Fruit fly (Drosophila melanogaster) Kc167 (cell line): ENCODE results near the gene CG8507.

Experiments used
- Myc ChIP-seq: fragments of >200 bp; optimal IDR thresholded peaks from 2 replicates; lab custom pipeline; 2017; ENCODE audit warnings: missing external identifiers
- Sin3A ChIP-seq: fragments of >200 bp; optimal IDR thresholded peaks from 2 replicates; lab custom pipeline; 2018; ENCODE audit warnings: missing external identifiers
- h ChIP-seq: fragments of >200 bp; optimal IDR thresholded peaks from 3 replicates; lab custom pipeline; 2018; ENCODE audit warnings: missing external identifiers
- insv ChIP-seq: fragments of >200 bp; optimal IDR thresholded peaks from 3 replicates; lab custom pipeline; 2018; ENCODE audit warnings: missing external identifiers
- psq ChIP-seq: fragments of >200 bp; optimal IDR thresholded peaks from 2 replicates; lab custom pipeline; 2017; ENCODE audit warnings: missing external identifiers
- ttk ChIP-seq: sonication (Bioruptor generic); optimal IDR thresholded peaks from 2 replicates; lab custom pipeline; 2017; ENCODE audit warnings: missing external identifiers

Gene CG8507

DNA sequence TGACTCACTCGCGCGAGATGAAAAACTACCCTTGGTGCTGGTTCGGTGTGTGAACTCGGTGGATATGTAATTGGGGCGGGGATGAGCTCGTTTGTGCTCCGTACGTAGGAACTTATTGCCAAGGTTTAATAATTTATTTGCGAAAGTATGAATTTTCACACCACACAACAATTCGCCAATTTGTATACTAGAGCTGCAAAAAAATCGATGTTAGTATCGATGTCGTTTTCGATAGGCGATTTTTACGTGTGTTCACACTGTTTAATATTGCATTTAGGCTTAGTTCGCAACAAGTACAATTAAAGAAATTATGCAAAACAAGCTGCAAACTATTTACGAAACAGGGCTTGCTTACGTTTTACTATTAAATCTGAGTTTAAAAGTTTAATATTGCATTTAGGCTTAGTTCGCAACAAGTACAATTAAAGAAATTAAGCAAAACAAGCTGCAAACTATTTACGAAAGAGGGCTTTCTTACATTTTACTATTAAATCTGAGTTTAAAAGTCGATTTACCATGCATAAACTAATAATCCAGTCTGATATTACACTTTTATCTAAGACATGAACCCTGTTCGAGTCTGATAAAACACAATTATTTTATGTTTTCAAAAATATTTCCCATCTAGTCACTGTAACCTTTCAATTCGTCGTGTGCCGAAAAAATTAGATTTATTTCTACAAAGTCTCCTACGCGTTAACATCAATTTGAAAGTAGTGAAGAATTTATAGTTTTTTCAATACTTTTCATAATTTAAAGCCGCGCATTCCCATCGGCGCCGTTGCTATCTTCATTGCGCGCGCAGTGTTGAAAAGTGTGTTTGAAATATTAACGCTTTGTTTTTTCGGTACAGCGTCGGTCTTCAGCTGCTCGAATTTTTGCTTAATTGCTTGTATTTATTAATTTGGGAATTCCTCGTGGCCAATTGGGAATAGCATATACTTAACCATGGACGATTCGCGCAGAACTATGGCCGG lies 28.0 kb upstream of the CG8507 start, which contains the start of the genes Snap24 and CG8478:
Snap24 (minus strand) TSS at position 196 of the 977 bp plus-strand sequence.
CG8478 (plus strand) TSS at position 696 of the 977 bp plus-strand sequence.
- TF ChIP-seq psq, result no peak

DNA sequence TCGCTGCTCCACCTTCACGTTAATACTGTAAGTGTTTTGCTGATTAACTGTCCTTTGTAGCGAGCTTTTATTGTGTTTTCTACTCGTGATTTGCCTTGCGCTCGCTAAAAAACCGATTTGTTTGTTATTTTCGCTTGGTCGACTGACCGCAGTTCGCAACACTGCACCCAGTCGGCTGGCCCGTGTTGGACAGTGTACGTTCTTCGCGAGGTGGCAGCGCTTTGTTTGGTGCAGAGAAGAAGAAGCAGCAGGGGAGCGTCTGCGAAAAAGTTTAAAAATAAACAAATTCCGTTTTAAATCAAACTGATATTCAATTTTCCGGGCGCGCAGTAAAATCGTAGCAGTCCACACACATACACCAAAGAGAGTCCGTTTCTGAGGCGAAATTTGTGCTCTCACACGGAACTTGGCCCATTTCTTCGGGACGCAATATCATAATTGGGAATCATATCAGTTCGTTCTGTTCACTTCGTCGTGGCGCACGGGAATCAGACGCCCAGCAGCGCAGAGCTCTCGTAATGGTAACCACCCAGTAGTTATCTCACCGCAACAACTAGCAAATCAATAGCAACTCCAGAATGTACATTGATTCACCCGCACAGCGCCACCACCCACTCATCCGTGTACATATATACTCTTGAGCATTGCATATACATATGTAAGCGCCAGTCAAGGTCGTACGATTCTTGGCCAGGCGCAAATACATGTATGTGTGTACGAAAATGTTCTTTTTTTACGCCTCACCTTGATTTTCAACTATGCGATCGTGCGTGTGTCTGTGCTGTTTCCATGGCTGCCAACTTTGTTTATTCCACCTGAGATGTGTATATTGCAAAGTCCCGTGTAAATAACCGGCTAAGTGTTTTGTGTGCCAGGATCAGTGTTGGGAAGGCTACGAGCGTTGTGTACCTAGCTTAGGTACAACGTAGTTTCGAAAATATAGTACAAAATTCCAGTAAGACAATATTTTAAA lies 23.4 kb upstream of the CG8507 start, which contains the start of gene Naa80:
Naa80 (plus strand) TSS at position 215 of the 973 bp plus-strand sequence.
- TF ChIP-seq Sin3A (no peak), psq (no peak), ttk (lab: Kevin White, UChicago) (no peak), insv (lab: Kevin White, UChicago) (no peak), h (lab: Kevin White, UChicago) (no peak), Myc (lab: Kevin White, UChicago) (no peak)

DNA sequence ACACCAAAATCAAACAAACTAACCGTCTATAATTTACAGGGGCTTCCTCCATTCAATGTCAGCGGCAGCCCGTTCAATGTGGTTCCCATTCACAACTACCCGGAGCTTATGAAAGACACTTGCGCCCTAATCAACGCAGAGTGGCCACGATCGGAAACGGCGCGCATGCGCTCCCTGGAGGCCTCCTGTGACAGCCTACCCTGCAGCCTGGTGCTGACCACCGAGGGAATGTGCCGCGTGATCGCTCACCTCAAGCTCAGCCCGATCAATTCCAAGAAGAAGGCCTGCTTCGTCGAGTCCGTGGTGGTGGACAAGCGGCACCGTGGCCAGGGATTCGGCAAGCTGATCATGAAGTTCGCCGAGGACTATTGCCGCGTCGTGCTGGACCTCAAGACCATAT lies 22.4 kb upstream of the CG8507 start, which contains the start of gene MED6:
MED6 (minus strand) TSS at position 101 of the 400 bp plus-strand sequence.
- no peak for TF ChIP-seq h (lab: Kevin White, UChicago)
- no peak for TF ChIP-seq insv (lab: Kevin White, UChicago)
- TF ChIP-seq ttk (lab: Kevin White, UChicago), result no peak
- TF ChIP-seq Sin3A, result no peak
- TF ChIP-seq psq, result no peak
- TF ChIP-seq Myc (lab: Kevin White, UChicago), result no peak

DNA sequence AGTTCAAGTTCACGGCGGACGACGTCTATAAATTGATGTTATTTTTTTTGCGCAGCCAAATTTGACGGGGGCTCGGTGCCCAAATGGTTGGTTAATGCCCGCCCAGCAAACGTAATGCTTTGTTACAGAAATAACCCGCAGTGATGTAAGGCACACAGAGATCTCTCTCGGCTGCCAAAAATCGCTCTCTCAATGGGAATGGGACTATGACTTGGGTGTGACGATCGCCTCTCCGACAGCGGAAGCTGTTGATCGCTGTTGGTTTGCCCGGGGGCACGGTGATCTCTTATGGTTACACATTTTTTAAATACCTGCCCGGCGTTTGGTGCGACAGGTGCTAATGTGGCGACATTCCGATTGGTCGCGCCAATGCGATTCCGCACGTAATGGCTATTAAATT lies 21.2 kb upstream of the CG8507 start:
- TF ChIP-seq Sin3A, result no peak
- TF ChIP-seq h (lab: Kevin White, UChicago), result no peak
- no peak for TF ChIP-seq Myc (lab: Kevin White, UChicago)
- TF ChIP-seq insv (lab: Kevin White, UChicago), result no peak
- TF ChIP-seq ttk (lab: Kevin White, UChicago), result no peak
- TF ChIP-seq psq, result no peak

DNA sequence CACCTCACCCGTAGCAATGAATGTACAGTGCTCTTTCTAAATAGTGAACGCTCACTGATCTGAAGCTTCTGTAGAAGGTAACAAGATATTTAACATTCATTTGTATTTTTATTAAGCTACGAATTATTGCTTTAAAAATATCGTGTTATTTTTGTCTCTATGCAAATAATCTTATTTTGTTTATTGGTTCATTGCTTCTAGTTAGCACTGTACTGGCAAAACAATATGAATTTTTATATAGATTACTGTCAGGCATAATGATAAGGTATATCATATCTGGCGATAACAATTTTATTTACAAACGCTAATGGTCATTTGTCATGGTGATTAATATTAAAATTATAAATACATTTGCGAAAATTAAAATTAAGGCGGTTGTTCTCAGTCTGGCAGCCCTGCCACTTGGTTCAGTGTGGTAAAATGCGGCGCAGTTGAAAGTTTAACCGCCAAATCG lies 19.7 kb upstream of the CG8507 start, which contains the start of gene CG9471:
CG9471 (minus strand) TSS at position 24 of the 454 bp plus-strand sequence.
- TF ChIP-seq Sin3A (no peak), insv (lab: Kevin White, UChicago) (no peak), psq (no peak), ttk (lab: Kevin White, UChicago) (no peak), Myc (lab: Kevin White, UChicago) (no peak), h (lab: Kevin White, UChicago) (no peak)

DNA sequence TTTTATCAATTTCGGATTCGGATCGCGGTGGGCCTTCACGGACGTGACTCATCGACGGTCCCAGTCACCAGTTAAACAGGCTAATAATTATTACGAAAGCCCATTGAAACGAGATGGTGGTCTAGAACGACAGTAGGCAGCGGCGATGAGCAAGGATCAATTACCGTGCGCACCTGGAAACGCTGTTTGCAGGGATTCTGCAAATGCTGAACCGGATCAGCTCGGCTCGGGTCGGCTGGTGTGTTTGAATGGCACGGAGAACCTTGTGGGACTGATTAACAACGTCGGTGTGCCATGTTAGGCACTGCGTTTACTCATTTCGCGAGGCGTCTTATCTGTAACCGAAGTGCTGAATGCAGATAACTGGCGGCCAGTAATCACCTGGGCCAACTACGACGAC lies 17.1 kb upstream of the CG8507 start, which contains the start of gene Whamy:
Whamy (minus strand) TSS at position 273 of the 400 bp plus-strand sequence.
- TF ChIP-seq Myc (lab: Kevin White, UChicago) (no peak), psq (no peak), Sin3A (no peak), insv (lab: Kevin White, UChicago) (no peak), h (lab: Kevin White, UChicago) (no peak), ttk (lab: Kevin White, UChicago) (no peak)

DNA sequence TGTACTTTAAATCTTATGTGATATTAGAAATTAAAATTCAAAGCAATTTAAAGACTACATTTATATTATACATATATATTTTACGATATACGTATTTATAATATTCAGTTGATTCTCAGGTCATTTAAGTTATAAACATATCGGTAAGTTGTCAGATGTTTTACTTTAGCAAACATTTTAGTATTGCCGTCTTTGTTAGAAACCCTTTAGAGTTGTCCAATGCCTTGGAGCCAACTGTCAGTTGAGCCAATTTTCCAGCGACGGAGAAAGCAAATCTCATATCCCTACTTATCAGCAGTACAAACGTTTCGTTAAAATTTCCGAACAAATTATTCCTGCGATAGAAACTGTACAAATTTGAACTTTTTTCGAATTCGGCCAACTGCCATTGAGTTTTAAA lies 16.5 kb upstream of the CG8507 start, which contains the start of gene topi:
topi (plus strand) TSS at position 301 of the 400 bp plus-strand sequence.
- TF ChIP-seq Myc (lab: Kevin White, UChicago) (no peak), Sin3A (no peak), ttk (lab: Kevin White, UChicago) (no peak), h (lab: Kevin White, UChicago) (no peak), psq (no peak), insv (lab: Kevin White, UChicago) (no peak)

DNA sequence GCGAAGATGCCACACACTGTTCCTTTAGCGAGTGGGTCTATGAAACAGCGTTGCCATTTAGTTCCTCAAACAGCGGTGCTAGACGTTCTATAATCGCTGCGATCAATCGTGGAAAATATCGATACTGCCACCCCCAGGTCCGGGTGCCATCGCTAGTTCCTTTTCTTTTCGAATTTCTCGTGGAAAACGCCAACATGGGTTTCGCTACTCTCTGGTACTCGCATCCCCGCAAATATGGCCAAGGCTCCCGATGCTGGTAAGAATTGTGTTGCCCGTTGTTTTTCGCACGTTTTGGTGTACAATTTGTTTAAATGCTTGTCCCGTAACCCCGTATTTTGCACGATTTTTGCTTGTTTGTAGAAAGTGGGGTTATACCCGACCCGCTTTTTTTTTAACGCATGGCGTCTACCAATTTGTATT lies 13.3 kb upstream of the CG8507 start, which contains the start of gene RpS29:
RpS29 (plus strand) TSS at position 102 of the 420 bp plus-strand sequence.
- TF ChIP-seq Myc (lab: Kevin White, UChicago) (no peak), ttk (lab: Kevin White, UChicago) (no peak), Sin3A (no peak), psq (no peak), h (lab: Kevin White, UChicago) (no peak), insv (lab: Kevin White, UChicago) (no peak)

DNA sequence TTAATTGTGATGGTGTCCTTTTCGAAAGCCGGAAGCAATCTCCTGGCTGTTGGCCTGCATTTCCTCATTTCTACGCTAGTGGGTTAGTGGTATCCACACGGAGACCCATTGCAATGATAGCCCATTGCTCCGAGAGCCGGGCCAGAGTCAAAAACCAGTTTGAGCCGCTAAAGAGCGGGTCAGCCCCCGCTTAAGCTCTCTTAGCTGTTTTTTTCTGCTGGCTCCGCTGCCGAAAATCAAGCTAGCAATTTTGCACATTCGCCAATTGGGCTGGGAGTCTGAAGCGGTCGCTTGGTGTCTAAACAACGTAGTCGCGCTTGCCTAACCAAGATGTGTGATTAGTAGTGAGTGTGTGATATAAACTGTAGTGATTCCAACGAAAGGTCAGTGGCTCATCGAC lies 11.5 kb upstream of the CG8507 start, which contains the start of gene CG12947:
CG12947 (plus strand) TSS at position 301 of the 400 bp plus-strand sequence.
- TF ChIP-seq Myc (lab: Kevin White, UChicago) (no peak), insv (lab: Kevin White, UChicago) (no peak), ttk (lab: Kevin White, UChicago) (no peak), psq (no peak), Sin3A (no peak), h (lab: Kevin White, UChicago) (no peak)

DNA sequence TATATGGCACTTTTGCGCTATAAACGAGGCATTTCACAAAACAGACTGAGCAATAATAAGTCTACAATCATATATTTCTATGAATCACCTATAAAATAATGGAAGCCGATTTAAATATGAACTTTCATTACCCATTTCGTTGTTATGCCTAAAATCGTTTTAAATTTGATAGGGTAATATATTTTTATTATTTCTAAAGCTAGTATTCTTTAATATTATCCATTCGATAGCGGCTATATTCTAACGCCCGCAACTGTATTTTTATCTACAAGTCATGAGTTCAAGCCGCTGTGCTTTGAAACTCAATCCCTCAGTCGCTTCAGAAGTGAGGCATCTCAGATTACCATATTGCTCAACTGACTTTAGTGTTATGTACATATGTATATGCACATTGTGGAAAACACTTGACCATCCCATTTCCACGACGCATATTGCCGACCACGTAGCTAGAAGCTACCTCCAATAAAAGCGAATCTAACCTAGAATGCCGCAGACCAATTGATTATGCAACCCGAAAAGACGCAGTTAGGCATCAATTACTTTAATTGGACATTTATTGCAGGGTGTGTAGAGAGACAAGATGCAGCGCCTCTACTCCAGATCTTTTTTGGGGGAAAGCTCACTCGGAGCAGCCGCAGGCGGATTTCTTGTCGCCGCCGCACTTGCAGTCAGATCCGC lies 7.9 kb upstream of the CG8507 start:
- TF ChIP-seq h (lab: Kevin White, UChicago), result no peak
- TF ChIP-seq Myc (lab: Kevin White, UChicago), result no peak
- TF ChIP-seq ttk (lab: Kevin White, UChicago), result no peak
- TF ChIP-seq Sin3A, result no peak
- no peak for TF ChIP-seq insv (lab: Kevin White, UChicago)
- TF ChIP-seq psq, result no peak
